Worm (Caenorhabditis elegans) whole organism, L1 larva: ENCODE measurements around the gene nphp-1.

Experiments
- F16B12.6 ChIP-seq: fragments of 150-350 bp; optimal IDR thresholded peaks from 2 replicates; lab custom pipeline; 2014; ENCODE audit warnings: missing biosample characterization, missing genetic modification characterization
- Y116A8C.19 ChIP-seq: sonication (generic microtip); optimal IDR thresholded peaks from 2 replicates; lab custom pipeline; 2016; ENCODE audit warnings: missing compliant biosample characterization, missing genetic modification characterization, borderline replicate concordance
- aha-1 ChIP-seq: fragments of 150-350 bp; optimal IDR thresholded peaks from 2 replicates; lab custom pipeline; 2014; ENCODE audit warnings: missing biosample characterization, missing genetic modification characterization
- alr-1 ChIP-seq: fragments of 200-800 bp; sonication (Bioruptor generic); optimal IDR thresholded peaks from 2 replicates; lab custom pipeline; 2018; ENCODE audit warnings: borderline replicate concordance, mild to moderate bottlenecking, missing genetic modification characterization, missing compliant biosample characterization
- aly-2 ChIP-seq: fragments of 150-350 bp; optimal IDR thresholded peaks from 2 replicates; lab custom pipeline; 2014; ENCODE audit warnings: missing biosample characterization, missing genetic modification characterization
- ama-1 ChIP-seq: fragments of 150-350 bp; optimal IDR thresholded peaks from 2 replicates; lab custom pipeline; 2014
- ceh-8 ChIP-seq: fragments of 200-800 bp; sonication (Bioruptor generic); optimal IDR thresholded peaks from 2 replicates; lab custom pipeline; 2018; ENCODE audit warnings: mild to moderate bottlenecking, missing genetic modification characterization, moderate library complexity, missing compliant biosample characterization
- ceh-82 ChIP-seq, 3 experiments: fragments of 150-350 bp in 1 of 3; sonication (generic microtip) in 2 of 3; optimal IDR thresholded peaks; 2 replicates each; lab custom pipeline; 2014 to 2017; ENCODE audit warnings: missing biosample characterization in 3 of 3, missing genetic modification characterization in 3 of 3
- dpl-1 ChIP-seq, 3 experiments: fragments of 150-350 bp in 2 of 3; sonication (generic microtip) in 1 of 3; optimal IDR thresholded peaks; 2 replicates each; lab custom pipeline; 2014 to 2017; ENCODE audit warnings: missing biosample characterization in 3 of 3, missing genetic modification characterization in 3 of 3, missing genetic modification reagents in 3 of 3
- efl-1 ChIP-seq, 4 experiments: fragments of 150-350 bp; optimal IDR thresholded peaks in 3 of 4; peaks in 1 of 4; 1 replicate in 1 of 4; 2 replicates in 3 of 4; lab custom pipeline; 2014; ENCODE audit warnings: missing biosample characterization in 2 of 4, missing genetic modification characterization in 2 of 4, missing genetic modification reagents in 2 of 4
- egl-13 ChIP-seq: sonication (generic microtip); optimal IDR thresholded peaks from 2 replicates; lab custom pipeline; 2016; ENCODE audit warnings: missing genotype, missing genetic modification reagents, missing genetic modification characterization, missing compliant biosample characterization
- egl-27 ChIP-seq, 2 experiments: fragments of 150-350 bp in 1 of 2; sonication (generic microtip); optimal IDR thresholded peaks; 3 replicates each; lab custom pipeline; 2017 to 2018; ENCODE audit warnings: missing biosample characterization in 2 of 2, missing genetic modification characterization in 2 of 2, missing genetic modification reagents in 2 of 2
- fkh-10 ChIP-seq: sonication (generic microtip); optimal IDR thresholded peaks from 2 replicates; lab custom pipeline; 2017; ENCODE audit warnings: missing biosample characterization, missing genetic modification reagents, missing genetic modification characterization
- grh-1 ChIP-seq: fragments of 200-800 bp; sonication (Bioruptor generic); IDR thresholded peaks from 2 replicates; pipeline ENCODE4 v1.3.6; 2022; ENCODE audit warnings: missing genetic modification reagents, missing genetic modification characterization, missing compliant biosample characterization
- hpl-2 ChIP-seq: fragments of 150-350 bp; optimal IDR thresholded peaks from 2 replicates; lab custom pipeline; 2014; ENCODE audit warnings: missing biosample characterization, missing genetic modification reagents, missing genetic modification characterization
- irx-1 ChIP-seq: sonication (generic microtip); optimal IDR thresholded peaks from 2 replicates; lab custom pipeline; 2016; ENCODE audit warnings: missing genetic modification characterization, missing compliant biosample characterization
- jun-1 ChIP-seq: fragments of 150-350 bp; optimal IDR thresholded peaks from 2 replicates; lab custom pipeline; 2014; ENCODE audit warnings: missing biosample characterization, missing genetic modification reagents, missing genetic modification characterization
- lin-13 ChIP-seq: fragments of 150-350 bp; optimal IDR thresholded peaks from 2 replicates; lab custom pipeline; 2014; ENCODE audit warnings: missing biosample characterization, missing genetic modification reagents, missing genetic modification characterization
- lin-14 ChIP-seq: fragments of 200-800 bp; sonication (Bioruptor generic); optimal IDR thresholded peaks from 2 replicates; lab custom pipeline; 2018; ENCODE audit warnings: mild to moderate bottlenecking, missing genetic modification characterization, moderate library complexity, missing compliant biosample characterization
- lin-15B ChIP-seq: fragments of 150-350 bp; sonication (generic microtip); optimal IDR thresholded peaks from 3 replicates; lab custom pipeline; 2014; ENCODE audit warnings: missing biosample characterization, missing genetic modification characterization
- lin-35 ChIP-seq, 2 experiments: fragments of 150-350 bp; optimal IDR thresholded peaks; 2 replicates each; lab custom pipeline; 2014; ENCODE audit warnings: missing biosample characterization in 2 of 2, missing genetic modification characterization in 2 of 2, missing genetic modification reagents in 2 of 2
- lir-3 ChIP-seq: sonication (generic microtip); optimal IDR thresholded peaks from 2 replicates; lab custom pipeline; 2016; ENCODE audit warnings: mild to moderate bottlenecking, missing genetic modification characterization, moderate library complexity, missing compliant biosample characterization; ENCODE audit not compliant: poor library complexity
- lsy-2 ChIP-seq, 2 experiments: fragments of 150-350 bp; optimal IDR thresholded peaks; 2 replicates each; lab custom pipeline; 2014; ENCODE audit warnings: missing biosample characterization in 2 of 2, missing genetic modification characterization in 2 of 2
- mef-2 ChIP-seq: fragments of 150-350 bp; optimal IDR thresholded peaks from 2 replicates; lab custom pipeline; 2014; ENCODE audit warnings: missing biosample characterization, missing genetic modification characterization
- nhr-11 ChIP-seq: fragments of 150-350 bp; optimal IDR thresholded peaks from 2 replicates; lab custom pipeline; 2014; ENCODE audit warnings: missing biosample characterization, missing genetic modification characterization
- nhr-19 ChIP-seq: fragments of 200-800 bp; sonication (Bioruptor generic); conservative IDR thresholded peaks from 2 replicates; pipeline ENCODE4 v1.3.6; 2022; ENCODE audit warnings: missing genetic modification characterization, missing compliant biosample characterization
- nhr-20 ChIP-seq: sonication (generic microtip); optimal IDR thresholded peaks from 2 replicates; lab custom pipeline; 2016; ENCODE audit warnings: mild to moderate bottlenecking, missing genetic modification characterization, missing compliant biosample characterization
- nhr-237 ChIP-seq: fragments of 150-350 bp; optimal IDR thresholded peaks from 2 replicates; lab custom pipeline; 2014; ENCODE audit warnings: missing biosample characterization, missing genetic modification characterization
- nhr-47 ChIP-seq: sonication (generic microtip); optimal IDR thresholded peaks from 2 replicates; lab custom pipeline; 2016; ENCODE audit warnings: mild to moderate bottlenecking, missing genetic modification characterization, moderate library complexity, missing compliant biosample characterization
- nhr-71 ChIP-seq: sonication (generic microtip); optimal IDR thresholded peaks from 2 replicates; lab custom pipeline; 2016; ENCODE audit warnings: mild to moderate bottlenecking, missing genetic modification characterization, moderate library complexity, missing compliant biosample characterization
- nhr-76 ChIP-seq: sonication (generic microtip); optimal IDR thresholded peaks from 2 replicates; lab custom pipeline; 2017; ENCODE audit warnings: missing biosample characterization, missing genetic modification characterization
- nhr-85 ChIP-seq: sonication (generic microtip); peaks from one replicate; lab custom pipeline; 2016; ENCODE audit warnings: missing genetic modification characterization, inconsistent platforms, missing compliant biosample characterization
- nhr-90 ChIP-seq: sonication (generic microtip); optimal IDR thresholded peaks from 2 replicates; lab custom pipeline; 2016; ENCODE audit warnings: mild to moderate bottlenecking, missing genetic modification characterization, missing compliant biosample characterization; ENCODE audit not compliant: poor library complexity
- pag-3 ChIP-seq: sonication (generic microtip); optimal IDR thresholded peaks from 2 replicates; lab custom pipeline; 2017; ENCODE audit warnings: missing genetic modification characterization, mild to moderate bottlenecking, missing compliant biosample characterization, antibody characterized with exemption, borderline replicate concordance; ENCODE audit not compliant: insufficient read depth
- rnt-1 ChIP-seq: sonication (generic microtip); optimal IDR thresholded peaks from 2 replicates; lab custom pipeline; 2016; ENCODE audit warnings: mild to moderate bottlenecking, missing genetic modification characterization, moderate library complexity, missing compliant biosample characterization
- skn-1 ChIP-seq: fragments of 150-350 bp; optimal IDR thresholded peaks from 2 replicates; lab custom pipeline; 2014; ENCODE audit warnings: missing biosample characterization, missing genetic modification characterization
- snu-23 ChIP-seq: sonication (generic microtip); optimal IDR thresholded peaks from 2 replicates; lab custom pipeline; 2016; ENCODE audit warnings: missing genetic modification characterization, missing compliant biosample characterization
- sptf-1 ChIP-seq: fragments of 150-350 bp; optimal IDR thresholded peaks from 2 replicates; lab custom pipeline; 2014; ENCODE audit warnings: missing biosample characterization, missing genetic modification characterization
- swsn-7 ChIP-seq: sonication (generic microtip); optimal IDR thresholded peaks from 2 replicates; lab custom pipeline; 2016; ENCODE audit warnings: missing genetic modification characterization, missing compliant biosample characterization
- unc-86 ChIP-seq: sonication (generic microtip); optimal IDR thresholded peaks from 2 replicates; lab custom pipeline; 2016; ENCODE audit warnings: missing genetic modification characterization, missing compliant biosample characterization
- zag-1 ChIP-seq: fragments of 150-350 bp; optimal IDR thresholded peaks from 2 replicates; lab custom pipeline; 2014; ENCODE audit warnings: missing biosample characterization, missing genetic modification characterization
- ztf-11 ChIP-seq, 2 experiments: sonication (generic microtip); optimal IDR thresholded peaks; 2 replicates each; lab custom pipeline; 2016 to 2017; ENCODE audit warnings: missing genetic modification characterization in 2 of 2, missing biosample characterization in 1 of 2, missing compliant biosample characterization in 1 of 2
- ztf-4 ChIP-seq: fragments of 150-350 bp; optimal IDR thresholded peaks from 2 replicates; lab custom pipeline; 2014; ENCODE audit warnings: missing biosample characterization, missing genetic modification characterization

The nphp-1 gene

DNA sequence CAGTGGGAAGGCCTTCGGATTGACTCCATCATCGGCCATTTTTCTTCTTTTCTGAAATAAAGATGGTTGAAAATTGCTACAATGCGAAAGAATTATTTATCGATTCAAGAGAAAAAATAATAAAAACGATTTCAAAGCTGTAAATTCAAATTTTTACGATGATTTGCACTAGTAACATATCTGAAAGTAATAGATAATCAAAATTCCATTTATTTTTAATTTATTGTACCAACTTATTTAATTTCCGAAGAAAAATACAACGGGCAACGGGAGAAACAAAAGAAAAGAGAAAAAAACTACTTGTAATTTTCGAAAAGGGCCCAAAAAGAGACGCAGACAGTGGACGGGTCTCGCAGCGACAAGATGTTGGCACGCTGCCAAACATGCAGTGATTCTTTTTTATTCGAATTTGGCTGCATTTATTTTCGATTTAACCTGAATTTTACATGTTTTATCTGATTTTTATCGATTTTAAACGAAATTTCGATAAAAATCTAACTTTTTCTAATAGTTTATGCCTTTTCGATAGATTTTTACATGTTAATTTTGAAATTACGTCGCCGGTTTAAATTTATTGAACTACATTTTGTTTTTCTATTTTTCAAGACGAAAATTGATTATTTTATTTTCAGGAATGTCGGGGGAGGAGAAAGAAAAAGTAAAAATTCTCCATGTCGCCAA, 6.7 kb upstream of the nphp-1 start, which contains the start of the genes snu-13 and rsp-7 (continued):
- TF ChIP-seq nhr-20 (tag; lab: Kevin White, UChicago) (peak; percentile 80), nhr-237 (peak; percentile 7), egl-27 (tag; optimal IDR thresholded peaks at IDR 0.05; lab: Kevin White, UChicago) (no peak), dpl-1 (GFP tag; optimal IDR thresholded peaks at IDR 0.05; lab: Kevin White, UChicago) (peak; percentile 70 to 76 (median 76)), unc-86 (tag; lab: Kevin White, UChicago) (peak; percentile 23), egl-13 (peak; percentile 13), aly-2 (peak; percentile 37), swsn-7 (tag; lab: Kevin White, UChicago) (peak; percentile 68), lin-15B (tag; lab: Kevin White, UChicago) (peak; percentile 64), nhr-90 (tag; lab: Kevin White, UChicago) (peak; percentile 57), jun-1 (peak; percentile 33), grh-1 (GFP tag; lab: Robert Waterston, UW) (peak; percentile 53; the same call in 1 of the 2 replicates), skn-1 (tag; lab: Kevin White, UChicago) (peak; percentile 78), ceh-82 (tag; optimal IDR thresholded peaks at IDR 0.05; lab: Kevin White, UChicago) (peak; percentile 46 to 76 (median 57)), aha-1 (no peak), ama-1 (no peak), irx-1 (tag; lab: Kevin White, UChicago) (peak; percentile 5), lin-13 (GFP tag; lab: Kevin White, UChicago) (peak; percentile 45), ztf-11 (tag; optimal IDR thresholded peaks at IDR 0.05; lab: Kevin White, UChicago) (no peak), lin-35 (GFP tag; optimal IDR thresholded peaks at IDR 0.05; lab: Kevin White, UChicago) (peak; percentile 83 to 85), nhr-19 (GFP tag; lab: Robert Waterston, UW) (peak; percentile 64), nhr-85 (tag; lab: Kevin White, UChicago) (peak; percentile 82), pag-3 (peak; percentile 84), zag-1 (no peak), alr-1 (no peak), nhr-47 (tag; lab: Kevin White, UChicago) (peak; percentile 68), fkh-10 (GFP tag; lab: Kevin White, UChicago) (peak; percentile 32), ztf-4 (tag; lab: Kevin White, UChicago) (no peak), nhr-11 (peak; percentile 14), rnt-1 (tag; lab: Kevin White, UChicago) (peak; percentile 62)

DNA sequence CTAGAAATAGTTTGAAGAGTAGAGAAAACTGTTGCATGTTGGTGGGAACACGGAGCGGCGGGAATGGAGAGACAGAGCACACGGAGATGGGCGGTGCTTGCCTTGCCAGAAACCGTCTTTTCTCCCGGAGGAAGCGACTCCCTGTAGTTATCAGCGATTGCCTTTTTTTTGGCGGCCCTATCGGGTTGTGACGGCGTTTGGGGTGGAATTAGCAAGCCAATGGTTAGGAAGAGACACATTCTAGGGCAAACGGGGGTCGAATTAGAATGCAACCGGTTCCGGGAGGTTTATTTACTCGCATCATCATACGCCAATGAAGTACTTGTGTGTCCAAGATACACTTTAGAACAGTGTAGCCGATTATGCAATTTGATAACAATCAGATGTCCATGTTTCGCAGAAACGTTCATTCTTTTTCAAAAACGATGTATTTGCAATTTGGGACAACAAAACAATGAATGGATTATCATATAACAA, 5.6 kb upstream of the nphp-1 start, which contains the start of gene lact-3:
TSS of gene lact-3 (minus strand) at position 51 of the 477 bp plus-strand sequence.
- TF ChIP-seq F16B12.6 (tag; lab: Kevin White, UChicago), result no peak
- TF ChIP-seq fkh-10 (GFP tag; lab: Kevin White, UChicago), result no peak
- no peak for TF ChIP-seq sptf-1 (tag; lab: Kevin White, UChicago)
- no peak for TF ChIP-seq snu-23 (GFP tag; lab: Kevin White, UChicago)
- TF ChIP-seq efl-1 (optimal IDR thresholded peaks at IDR 0.05; lab: Kevin White, UChicago), result peak in 1 of 2 experiments; percentile 12
- no peak for TF ChIP-seq efl-1 (GFP tag; optimal IDR thresholded peaks at IDR 0.05 in 1 of 2; lab: Kevin White, UChicago)
- TF ChIP-seq nhr-90 (tag; lab: Kevin White, UChicago), result no peak
- peak in 1 of 2 experiments; percentile 22 for TF ChIP-seq lsy-2 (tag; optimal IDR thresholded peaks at IDR 0.05; lab: Kevin White, UChicago)
- no peak for TF ChIP-seq ztf-11 (tag; optimal IDR thresholded peaks at IDR 0.05; lab: Kevin White, UChicago)
- TF ChIP-seq lin-35 (GFP tag; optimal IDR thresholded peaks at IDR 0.05; lab: Kevin White, UChicago), result peak in 1 of 2 experiments; percentile 6
- TF ChIP-seq nhr-19 (GFP tag; lab: Robert Waterston, UW), result 0 out of 2 replicates have a peak, but pooled peaks have one; percentile 7
- TF ChIP-seq nhr-71 (tag; lab: Kevin White, UChicago), result peak; percentile 1
- TF ChIP-seq lir-3 (tag; lab: Kevin White, UChicago), result no peak
- no peak for TF ChIP-seq dpl-1 (GFP tag; optimal IDR thresholded peaks at IDR 0.05; lab: Kevin White, UChicago)
- no peak for TF ChIP-seq alr-1
- TF ChIP-seq nhr-76, result no peak
- no peak for TF ChIP-seq mef-2 (tag; lab: Kevin White, UChicago)
- peak; percentile 15 for TF ChIP-seq lin-14
- no peak for TF ChIP-seq Y116A8C.19
- TF ChIP-seq hpl-2, result no peak
- no peak for TF ChIP-seq ceh-8 (GFP tag; lab: Kevin White, UChicago)
- peak; percentile 36; the same call in 1 of the 2 replicates for TF ChIP-seq grh-1 (GFP tag; lab: Robert Waterston, UW)
